Worm (Caenorhabditis elegans) whole organism, L1 larva: ENCODE measurements around the gene srx-111.
A peak's percentile ranks its signal among the peaks of the same experiment; 100 is the strongest.

Source experiments
- C04F5.9 ChIP-seq: sonication (generic microtip); optimal IDR thresholded peaks from 2 replicates; lab custom pipeline; 2016; ENCODE audit warnings: missing genetic modification characterization, missing compliant biosample characterization
- F16B12.6 ChIP-seq: fragments of 150-350 bp; optimal IDR thresholded peaks from 2 replicates; lab custom pipeline; 2014; ENCODE audit warnings: missing biosample characterization, missing genetic modification characterization
- Y116A8C.19 ChIP-seq: sonication (generic microtip); optimal IDR thresholded peaks from 2 replicates; lab custom pipeline; 2016; ENCODE audit warnings: missing compliant biosample characterization, missing genetic modification characterization, borderline replicate concordance
- aha-1 ChIP-seq: fragments of 150-350 bp; optimal IDR thresholded peaks from 2 replicates; lab custom pipeline; 2014; ENCODE audit warnings: missing biosample characterization, missing genetic modification characterization
- ama-1 ChIP-seq: fragments of 150-350 bp; optimal IDR thresholded peaks from 2 replicates; lab custom pipeline; 2014
- blmp-1 ChIP-seq: fragments of 150-350 bp; optimal IDR thresholded peaks from 2 replicates; lab custom pipeline; 2014; ENCODE audit warnings: missing biosample characterization, missing genetic modification characterization
- ceh-63 ChIP-seq: fragments of 200-800 bp; sonication (Bioruptor generic); optimal IDR thresholded peaks from 2 replicates; lab custom pipeline; 2018; ENCODE audit warnings: mild to moderate bottlenecking, missing genetic modification characterization, missing compliant biosample characterization
- ceh-88 ChIP-seq: fragments of 200-800 bp; sonication (Bioruptor generic); IDR thresholded peaks from 2 replicates; pipeline ENCODE4 v1.3.6; 2022; ENCODE audit warnings: missing genetic modification characterization, missing compliant biosample characterization
- dsc-1 ChIP-seq: sonication (generic microtip); optimal IDR thresholded peaks from 2 replicates; lab custom pipeline; 2016; ENCODE audit warnings: mild to moderate bottlenecking, missing genetic modification characterization, missing compliant biosample characterization
- elt-3 ChIP-seq, 6 experiments: fragments of 150-350 bp in 1 of 6; sonication (generic microtip); optimal IDR thresholded peaks; 2 replicates each; lab custom pipeline; 2017 to 2018; ENCODE audit warnings: missing biosample characterization in 6 of 6, missing genetic modification characterization in 6 of 6, inconsistent platforms in 1 of 6
- ets-5 ChIP-seq: fragments of 200-800 bp; sonication (Bioruptor generic); IDR thresholded peaks from 2 replicates; pipeline ENCODE4 v1.3.6; 2022; ENCODE audit warnings: missing genetic modification characterization, missing compliant biosample characterization
- fkh-10 ChIP-seq: sonication (generic microtip); optimal IDR thresholded peaks from 2 replicates; lab custom pipeline; 2017; ENCODE audit warnings: missing biosample characterization, missing genetic modification reagents, missing genetic modification characterization
- fkh-4 ChIP-seq: sonication (generic microtip); optimal IDR thresholded peaks from 2 replicates; lab custom pipeline; 2016; ENCODE audit warnings: missing compliant biosample characterization, missing genetic modification characterization, borderline replicate concordance
- fkh-8 ChIP-seq: sonication (generic microtip); optimal IDR thresholded peaks from 2 replicates; lab custom pipeline; 2016; ENCODE audit warnings: mild to moderate bottlenecking, missing genetic modification characterization, missing compliant biosample characterization
- grh-1 ChIP-seq: fragments of 200-800 bp; sonication (Bioruptor generic); IDR thresholded peaks from 2 replicates; pipeline ENCODE4 v1.3.6; 2022; ENCODE audit warnings: missing genetic modification reagents, missing genetic modification characterization, missing compliant biosample characterization
- hlh-4 ChIP-seq: sonication (generic microtip); optimal IDR thresholded peaks from 2 replicates; lab custom pipeline; 2016; ENCODE audit warnings: mild to moderate bottlenecking, missing genetic modification characterization, missing compliant biosample characterization
- irx-1 ChIP-seq: sonication (generic microtip); optimal IDR thresholded peaks from 2 replicates; lab custom pipeline; 2016; ENCODE audit warnings: missing genetic modification characterization, missing compliant biosample characterization
- lin-15B ChIP-seq: fragments of 150-350 bp; sonication (generic microtip); optimal IDR thresholded peaks from 3 replicates; lab custom pipeline; 2014; ENCODE audit warnings: missing biosample characterization, missing genetic modification characterization
- lin-35 ChIP-seq, 2 experiments: fragments of 150-350 bp; optimal IDR thresholded peaks; 2 replicates each; lab custom pipeline; 2014; ENCODE audit warnings: missing biosample characterization in 2 of 2, missing genetic modification characterization in 2 of 2, missing genetic modification reagents in 2 of 2
- lin-39 ChIP-seq: fragments of 150-350 bp; optimal IDR thresholded peaks from 2 replicates; lab custom pipeline; 2014; ENCODE audit warnings: missing biosample characterization, missing genetic modification reagents, missing genetic modification characterization
- lsy-2 ChIP-seq, 2 experiments: fragments of 150-350 bp; optimal IDR thresholded peaks; 2 replicates each; lab custom pipeline; 2014; ENCODE audit warnings: missing biosample characterization in 2 of 2, missing genetic modification characterization in 2 of 2
- mab-9 ChIP-seq: fragments of 200-800 bp; sonication (Bioruptor generic); IDR thresholded peaks from 2 replicates; pipeline ENCODE4 v1.3.6; 2022; ENCODE audit warnings: missing genetic modification reagents, missing genetic modification characterization, missing compliant biosample characterization
- mep-1 ChIP-seq: fragments of 150-350 bp; optimal IDR thresholded peaks from 2 replicates; lab custom pipeline; 2014; ENCODE audit warnings: missing biosample characterization, missing genetic modification characterization
- nhr-11 ChIP-seq: fragments of 150-350 bp; optimal IDR thresholded peaks from 2 replicates; lab custom pipeline; 2014; ENCODE audit warnings: missing biosample characterization, missing genetic modification characterization
- nhr-12 ChIP-seq: sonication (generic microtip); optimal IDR thresholded peaks from 2 replicates; lab custom pipeline; 2017; ENCODE audit warnings: missing biosample characterization, missing genetic modification characterization
- nhr-20 ChIP-seq: sonication (generic microtip); optimal IDR thresholded peaks from 2 replicates; lab custom pipeline; 2016; ENCODE audit warnings: mild to moderate bottlenecking, missing genetic modification characterization, missing compliant biosample characterization
- nhr-237 ChIP-seq: fragments of 150-350 bp; optimal IDR thresholded peaks from 2 replicates; lab custom pipeline; 2014; ENCODE audit warnings: missing biosample characterization, missing genetic modification characterization
- nhr-28 ChIP-seq: fragments of 150-350 bp; optimal IDR thresholded peaks from 2 replicates; lab custom pipeline; 2014; ENCODE audit warnings: missing biosample characterization, missing genetic modification characterization
- nhr-71 ChIP-seq: sonication (generic microtip); optimal IDR thresholded peaks from 2 replicates; lab custom pipeline; 2016; ENCODE audit warnings: mild to moderate bottlenecking, missing genetic modification characterization, moderate library complexity, missing compliant biosample characterization
- nhr-77 ChIP-seq: fragments of 150-350 bp; optimal IDR thresholded peaks from 2 replicates; lab custom pipeline; 2014; ENCODE audit warnings: missing biosample characterization, missing genetic modification characterization
- pqm-1 ChIP-seq: sonication (generic microtip); optimal IDR thresholded peaks from 3 replicates; lab custom pipeline; 2017; ENCODE audit warnings: missing biosample characterization, missing genetic modification characterization
- skn-1 ChIP-seq: fragments of 150-350 bp; optimal IDR thresholded peaks from 2 replicates; lab custom pipeline; 2014; ENCODE audit warnings: missing biosample characterization, missing genetic modification characterization
- sox-4 ChIP-seq: sonication (generic microtip); optimal IDR thresholded peaks from 2 replicates; lab custom pipeline; 2016; ENCODE audit warnings: missing genetic modification characterization, missing compliant biosample characterization
- sptf-1 ChIP-seq: fragments of 150-350 bp; optimal IDR thresholded peaks from 2 replicates; lab custom pipeline; 2014; ENCODE audit warnings: missing biosample characterization, missing genetic modification characterization
- sup-37 ChIP-seq: fragments of 200-800 bp; sonication (Bioruptor generic); optimal IDR thresholded peaks from 2 replicates; lab custom pipeline; 2018; ENCODE audit warnings: mild to moderate bottlenecking, missing genetic modification characterization, missing compliant biosample characterization
- unc-130 ChIP-seq: fragments of 150-350 bp; optimal IDR thresholded peaks from 2 replicates; lab custom pipeline; 2017; ENCODE audit warnings: missing biosample characterization, missing genetic modification characterization, inconsistent platforms
- unc-62 ChIP-seq: fragments of 150-350 bp; optimal IDR thresholded peaks from 2 replicates; lab custom pipeline; 2014; ENCODE audit warnings: missing biosample characterization, missing genetic modification reagents, missing genetic modification characterization
- vab-15 ChIP-seq: sonication (generic microtip); optimal IDR thresholded peaks from 2 replicates; lab custom pipeline; 2017; ENCODE audit warnings: missing genotype, mild to moderate bottlenecking, missing genetic modification characterization, missing compliant biosample characterization
- xbp-1 ChIP-seq: sonication (generic microtip); optimal IDR thresholded peaks from 2 replicates; lab custom pipeline; 2016; ENCODE audit warnings: missing genetic modification characterization, missing compliant biosample characterization
- zag-1 ChIP-seq: fragments of 150-350 bp; optimal IDR thresholded peaks from 2 replicates; lab custom pipeline; 2014; ENCODE audit warnings: missing biosample characterization, missing genetic modification characterization
- ztf-4 ChIP-seq: fragments of 150-350 bp; optimal IDR thresholded peaks from 2 replicates; lab custom pipeline; 2014; ENCODE audit warnings: missing biosample characterization, missing genetic modification characterization

srx-111 gene

DNA sequence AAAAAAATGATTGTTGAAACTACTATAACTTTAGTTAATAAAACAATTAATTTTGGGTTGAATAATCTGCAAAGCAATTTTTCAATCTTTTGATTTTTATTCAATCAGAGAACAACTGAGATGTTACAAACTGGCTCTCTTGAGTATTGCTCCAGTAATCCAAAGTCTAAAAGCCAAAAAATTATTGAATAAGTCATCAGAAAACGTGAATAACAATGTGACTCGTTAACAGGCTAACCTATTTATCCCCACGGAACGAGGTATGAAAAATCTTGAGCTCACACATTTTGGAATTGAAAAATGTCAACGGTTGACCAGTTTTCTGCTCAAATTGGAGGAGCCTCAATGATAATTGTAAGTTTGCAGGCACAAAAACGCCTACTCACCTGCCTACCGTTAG lies at the start of gene srx-111:
TSS of gene srx-111 (plus strand) at position 301 of the 400 bp plus-strand sequence.
- no peak for TF ChIP-seq lin-39 (tag; lab: Kevin White, UChicago)
- TF ChIP-seq lin-35 (GFP tag; optimal IDR thresholded peaks at IDR 0.05; lab: Kevin White, UChicago), result no peak
- TF ChIP-seq nhr-11 (tag; lab: Kevin White, UChicago), result no peak
- no peak for TF ChIP-seq nhr-28 (tag; lab: Kevin White, UChicago)
- no peak for TF ChIP-seq mep-1 (tag; lab: Kevin White, UChicago)
- TF ChIP-seq ets-5 (GFP tag; lab: Robert Waterston, UW), result no peak
- TF ChIP-seq fkh-4 (tag; lab: Kevin White, UChicago), result no peak
- no peak for TF ChIP-seq zag-1 (tag; lab: Kevin White, UChicago)
- no peak for TF ChIP-seq elt-3 (tag; optimal IDR thresholded peaks at IDR 0.05; lab: Kevin White, UChicago)
- TF ChIP-seq skn-1 (tag; lab: Kevin White, UChicago), result no peak
- no peak for TF ChIP-seq nhr-12 (tag; lab: Kevin White, UChicago)
- no peak for TF ChIP-seq fkh-10 (GFP tag; lab: Kevin White, UChicago)
- no peak for TF ChIP-seq lsy-2 (tag; optimal IDR thresholded peaks at IDR 0.05; lab: Kevin White, UChicago)
- no peak for TF ChIP-seq mab-9 (GFP tag; lab: Robert Waterston, UW)
- no peak for TF ChIP-seq C04F5.9 (tag; lab: Kevin White, UChicago)
- no peak for TF ChIP-seq pqm-1 (tag; lab: Kevin White, UChicago)
- TF ChIP-seq, all 84 proteins: peak for 0

DNA sequence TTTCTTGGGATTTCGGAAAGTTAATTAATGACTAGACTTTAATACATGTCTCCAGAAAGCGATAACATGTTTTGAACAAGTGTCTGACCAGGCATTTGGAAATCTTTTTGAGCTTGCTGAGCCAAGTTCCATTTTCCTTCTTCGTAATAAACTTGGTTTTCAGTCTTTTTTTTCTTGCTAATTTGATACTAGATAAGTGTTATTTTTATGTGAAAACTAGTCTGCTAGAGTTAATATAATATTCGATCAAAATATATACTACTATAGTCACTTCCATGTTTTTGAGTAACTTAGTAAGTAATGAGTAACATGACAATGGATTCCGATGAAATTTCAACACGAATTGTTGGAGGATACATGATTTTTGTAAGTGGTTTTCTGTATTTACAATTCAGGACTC lies 48.3 kb upstream of the srx-111 start, which contains the start of gene srx-110:
TSS of gene srx-110 (plus strand) at position 301 of the 400 bp plus-strand sequence.
- no peak for TF ChIP-seq xbp-1
- no peak for TF ChIP-seq lsy-2 (tag; optimal IDR thresholded peaks at IDR 0.05; lab: Kevin White, UChicago)
- TF ChIP-seq mab-9 (GFP tag; lab: Robert Waterston, UW), result no peak
- no peak for TF ChIP-seq sptf-1 (tag; lab: Kevin White, UChicago)
- TF ChIP-seq zag-1 (tag; lab: Kevin White, UChicago), result no peak
- TF ChIP-seq lin-39 (tag; lab: Kevin White, UChicago), result no peak
- TF ChIP-seq C04F5.9 (tag; lab: Kevin White, UChicago), result no peak
- TF ChIP-seq F16B12.6 (tag; lab: Kevin White, UChicago), result no peak
- no peak for TF ChIP-seq hlh-4
- TF ChIP-seq ceh-63, result no peak
- no peak for TF ChIP-seq grh-1 (GFP tag; lab: Robert Waterston, UW)
- TF ChIP-seq blmp-1 (tag; lab: Kevin White, UChicago), result no peak
- TF ChIP-seq nhr-71 (tag; lab: Kevin White, UChicago), result no peak
- TF ChIP-seq aha-1 (tag; lab: Kevin White, UChicago), result no peak

DNA sequence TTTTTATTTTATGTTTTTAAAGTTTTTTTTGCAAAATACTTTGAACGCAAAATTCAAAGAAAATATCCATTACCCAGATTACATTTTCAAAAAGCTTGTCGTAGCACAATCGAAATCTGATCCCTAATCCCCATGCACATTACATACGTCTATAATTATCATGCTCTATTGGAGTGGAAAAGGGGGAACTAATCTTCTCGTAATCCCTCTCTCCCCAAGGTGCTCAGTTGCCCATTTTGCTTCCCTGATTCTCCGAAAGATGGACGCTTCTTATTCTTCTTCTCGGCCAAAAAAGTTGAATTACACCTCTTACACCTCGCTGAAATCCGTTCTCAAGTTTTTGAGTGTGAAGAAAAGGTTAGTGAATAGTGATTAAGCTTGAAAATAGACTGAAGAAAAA lies 46.6 kb upstream of the srx-111 start, which contains the start of gene fbxc-53:
TSS of gene fbxc-53 (plus strand) at position 245 of the 400 bp plus-strand sequence.
- no peak for TF ChIP-seq nhr-77
- no peak for TF ChIP-seq nhr-28 (tag; lab: Kevin White, UChicago)
- peak; percentile 77 for TF ChIP-seq dsc-1 (tag; lab: Kevin White, UChicago)
- no peak for TF ChIP-seq ama-1
- no peak for TF ChIP-seq sup-37 (GFP tag; lab: Kevin White, UChicago)
- no peak for TF ChIP-seq ceh-88
- TF ChIP-seq elt-3 (tag; optimal IDR thresholded peaks at IDR 0.05; lab: Kevin White, UChicago), result no peak
- TF ChIP-seq fkh-8 (tag; lab: Kevin White, UChicago), result peak; percentile 45
- no peak for TF ChIP-seq sptf-1 (tag; lab: Kevin White, UChicago)
- TF ChIP-seq ceh-63, result no peak
- no peak for TF ChIP-seq ztf-4 (tag; lab: Kevin White, UChicago)
- TF ChIP-seq F16B12.6 (tag; lab: Kevin White, UChicago), result no peak
- no peak for TF ChIP-seq lin-35 (GFP tag; optimal IDR thresholded peaks at IDR 0.05; lab: Kevin White, UChicago)

ce11 chrII:3714595-3714994 lies 43.0 kb upstream of the srx-111 start, which contains the start of gene srh-100:
srh-100 (minus strand) TSS chrII:3714695.
- no peak for TF ChIP-seq Y116A8C.19
- TF ChIP-seq irx-1 (tag; lab: Kevin White, UChicago), result no peak
- no peak for TF ChIP-seq nhr-12 (tag; lab: Kevin White, UChicago)
- TF ChIP-seq lin-15B (tag; lab: Kevin White, UChicago), result no peak
- no peak for TF ChIP-seq nhr-20
- TF ChIP-seq unc-130 (tag; lab: Kevin White, UChicago), result no peak
- no peak for TF ChIP-seq unc-62 (GFP tag; lab: Kevin White, UChicago)
- TF ChIP-seq vab-15, result no peak
- no peak for TF ChIP-seq zag-1 (tag; lab: Kevin White, UChicago)
- no peak for TF ChIP-seq lin-39 (tag; lab: Kevin White, UChicago)
- no peak for TF ChIP-seq nhr-237 (tag; lab: Kevin White, UChicago)
- TF ChIP-seq nhr-11 (tag; lab: Kevin White, UChicago), result no peak
- no peak for TF ChIP-seq sox-4 (tag; lab: Kevin White, UChicago)
- no peak for TF ChIP-seq fkh-4 (tag; lab: Kevin White, UChicago)
